Worm (Caenorhabditis elegans): ENCODE measurements around the gene wdr-62.

DNA sequence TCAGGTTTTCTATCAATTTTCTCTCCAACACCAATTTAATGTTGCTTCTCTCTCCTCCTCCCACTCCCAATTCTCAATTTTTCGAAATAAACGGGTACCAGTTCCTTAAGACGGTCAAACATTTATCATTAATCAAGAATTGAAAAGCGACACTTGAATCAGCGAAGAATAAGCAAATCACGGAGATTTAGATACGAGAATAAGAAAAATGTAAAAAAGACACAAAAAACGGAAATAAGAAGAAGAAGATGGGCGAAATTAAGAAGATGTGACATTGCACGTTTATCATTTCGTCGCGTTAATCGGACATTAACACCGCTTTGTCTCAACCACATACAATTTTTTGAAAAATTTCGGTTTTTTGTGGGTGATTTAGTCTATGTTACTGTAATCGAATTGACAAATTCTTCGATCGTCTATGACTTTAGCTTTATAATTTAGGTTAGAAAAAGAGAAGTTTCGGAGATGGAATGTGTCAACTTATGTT lies 60.7 kb downstream of the wdr-62 start, which contains the start of gene haao-1:
- TF ChIP-seq jun-1 (tag; optimal IDR thresholded peaks at IDR 0.05) = no peak
- TF ChIP-seq snpc-4 (tag; optimal IDR thresholded peaks at IDR 0.05) = no peak
- TF ChIP-seq ztf-11 (tag; optimal IDR thresholded peaks at IDR 0.05) = no peak
- TF ChIP-seq nhr-12 (tag; optimal IDR thresholded peaks at IDR 0.05) = no peak
